Worm (Caenorhabditis elegans): ENCODE measurements around the gene nhr-147.

The nhr-147 gene

DNA sequence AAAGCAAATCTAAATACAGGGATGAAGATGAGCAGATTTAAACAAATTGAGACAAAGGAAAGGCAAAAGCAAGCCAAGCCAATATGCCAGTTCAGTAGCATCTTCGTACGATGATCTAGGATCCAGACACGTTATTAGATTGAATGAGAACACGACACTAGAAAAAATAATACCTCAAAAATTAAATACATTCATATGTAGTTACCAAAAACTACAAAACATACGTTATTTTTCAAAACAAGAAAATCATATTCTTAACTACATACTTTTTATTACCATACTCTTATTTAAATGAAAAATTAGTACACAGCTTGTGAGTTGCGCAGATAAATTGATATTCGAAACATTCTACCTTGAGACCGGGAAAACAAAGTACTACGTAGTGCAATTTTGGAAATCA is 32.4 kb upstream of the nhr-147 start, which contains the start of gene srx-6:
Gene srx-6, minus strand, starts transcription at position 101 of the 400 bp plus-strand sequence.
- TF ChIP-seq elt-3 (tag; optimal IDR thresholded peaks at IDR 0.05): no peak

DNA sequence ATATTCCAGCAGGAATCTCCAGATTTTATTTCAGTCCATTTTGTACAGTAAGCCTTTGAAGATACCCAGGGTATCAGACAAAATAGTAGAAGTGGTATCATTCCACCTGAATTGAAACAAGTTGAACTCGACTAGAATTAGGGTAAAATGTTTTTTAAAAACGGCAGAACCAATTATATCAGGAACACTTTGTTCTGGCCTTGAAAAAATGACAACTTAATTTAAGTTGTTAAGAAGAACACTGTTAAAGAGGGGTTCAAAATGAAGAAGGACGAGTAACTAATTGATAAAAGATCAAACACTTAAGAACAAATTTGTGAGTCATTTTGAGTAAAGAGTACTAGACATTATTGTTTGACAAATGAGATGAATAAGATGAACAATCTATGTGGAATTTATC is 24.7 kb upstream of the nhr-147 start, which contains the start of gene lmd-4:
Gene lmd-4, minus strand, starts transcription at position 101 of the 400 bp plus-strand sequence.
- TF ChIP-seq nhr-237 (tag; optimal IDR thresholded peaks at IDR 0.05) (no peak), ceh-16 (tag; optimal IDR thresholded peaks at IDR 0.05) (no peak), mab-5 (tag; optimal IDR thresholded peaks at IDR 0.05) (no peak), peb-1 (tag; optimal IDR thresholded peaks at IDR 0.05) (no peak), ama-1 (optimal IDR thresholded peaks at IDR 0.05) (no peak), ZK546.5 (tag; optimal IDR thresholded peaks at IDR 0.05) (no peak)

DNA sequence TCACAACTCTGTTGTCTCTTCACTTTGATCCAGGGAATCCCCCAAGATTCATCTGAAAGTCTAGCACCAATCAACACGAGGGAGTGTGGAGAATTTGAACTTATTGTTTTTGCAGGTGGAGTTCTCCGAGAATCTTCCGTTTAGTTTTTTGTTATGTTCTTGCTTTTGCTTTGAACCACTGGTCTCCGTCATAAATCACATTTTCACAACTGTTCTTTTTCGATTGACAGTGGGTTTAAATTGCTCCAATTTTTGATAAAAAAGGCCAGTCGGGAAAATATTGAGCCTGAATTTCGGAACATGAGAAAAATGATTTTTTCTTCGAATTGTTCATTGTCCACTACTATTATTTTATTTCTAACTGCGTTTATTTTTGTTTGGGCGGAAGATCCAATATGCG is 23.7 kb upstream of the nhr-147 start, which contains the start of gene F10G2.10:
Gene F10G2.10, plus strand, starts transcription at position 301 of the 400 bp plus-strand sequence.
- no peak for TF ChIP-seq egl-27 (tag; optimal IDR thresholded peaks at IDR 0.05)

DNA sequence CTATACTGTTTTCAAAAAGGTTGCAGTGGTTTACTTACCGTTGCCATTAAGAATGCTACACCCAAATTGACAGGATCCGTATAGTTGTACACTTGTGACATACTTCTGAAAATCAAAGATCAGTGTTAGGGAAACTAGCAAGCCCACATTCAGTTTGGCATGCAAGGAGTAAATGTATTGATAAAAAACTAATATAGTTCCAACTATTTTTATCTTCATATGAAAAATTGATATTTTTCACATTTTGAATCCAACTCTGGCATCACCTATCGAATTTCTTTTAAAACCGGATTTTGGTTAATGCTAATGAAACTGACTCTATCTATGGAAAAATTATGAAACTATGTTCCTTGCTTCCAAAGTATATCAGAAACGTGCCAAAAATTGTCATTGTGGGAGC is 20.3 kb upstream of the nhr-147 start, which contains the start of gene srx-92:
Gene srx-92, minus strand, starts transcription at position 101 of the 400 bp plus-strand sequence.
- no peak for TF ChIP-seq nhr-129 (tag; optimal IDR thresholded peaks at IDR 0.05)
- TF ChIP-seq ama-1 (optimal IDR thresholded peaks at IDR 0.05): no peak
- TF ChIP-seq Y55F3AM.14 (GFP tag; optimal IDR thresholded peaks at IDR 0.05): no peak
- no peak for TF ChIP-seq sem-4 (tag; optimal IDR thresholded peaks at IDR 0.05)
- TF ChIP-seq ceh-82 (tag; optimal IDR thresholded peaks at IDR 0.05): no peak
- TF ChIP-seq skn-1 (tag; optimal IDR thresholded peaks at IDR 0.05): no peak
- TF ChIP-seq lin-11 (tag; optimal IDR thresholded peaks at IDR 0.05): no peak
- no peak for TF ChIP-seq gmeb-1 (tag; optimal IDR thresholded peaks at IDR 0.05)
- no peak for TF ChIP-seq C34F6.9 (tag; optimal IDR thresholded peaks at IDR 0.05)

DNA sequence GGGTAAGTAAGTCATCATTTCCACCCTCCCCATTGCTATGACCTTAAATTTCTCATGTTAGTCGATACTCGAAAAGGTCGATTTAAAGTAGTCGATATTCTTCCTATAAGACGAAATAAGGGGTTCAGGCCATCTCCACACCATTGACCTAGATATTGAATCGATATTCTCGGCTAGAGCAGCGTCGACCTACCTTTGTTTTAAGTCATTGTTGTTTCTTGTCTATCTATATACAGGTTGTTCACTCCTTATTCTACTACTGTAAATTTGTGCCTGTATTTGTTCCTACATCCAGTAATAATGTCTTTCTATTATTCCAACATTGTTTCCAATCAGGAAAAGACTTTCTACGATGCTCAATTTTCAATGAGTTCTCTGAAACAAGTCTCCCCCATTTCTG is 18.7 kb upstream of the nhr-147 start, which contains the start of gene F10G2.4:
Gene F10G2.4, plus strand, starts transcription at position 301 of the 400 bp plus-strand sequence.
- TF ChIP-seq alr-1 (tag; optimal IDR thresholded peaks at IDR 0.05) (no peak), mbf-1 (tag; optimal IDR thresholded peaks at IDR 0.05) (no peak), sma-3 (GFP tag; optimal IDR thresholded peaks at IDR 0.05) (no peak), unc-55 (GFP tag; optimal IDR thresholded peaks at IDR 0.05) (no peak), nhr-11 (tag; optimal IDR thresholded peaks at IDR 0.05) (no peak), elt-1 (tag; optimal IDR thresholded peaks at IDR 0.05) (no peak)

DNA sequence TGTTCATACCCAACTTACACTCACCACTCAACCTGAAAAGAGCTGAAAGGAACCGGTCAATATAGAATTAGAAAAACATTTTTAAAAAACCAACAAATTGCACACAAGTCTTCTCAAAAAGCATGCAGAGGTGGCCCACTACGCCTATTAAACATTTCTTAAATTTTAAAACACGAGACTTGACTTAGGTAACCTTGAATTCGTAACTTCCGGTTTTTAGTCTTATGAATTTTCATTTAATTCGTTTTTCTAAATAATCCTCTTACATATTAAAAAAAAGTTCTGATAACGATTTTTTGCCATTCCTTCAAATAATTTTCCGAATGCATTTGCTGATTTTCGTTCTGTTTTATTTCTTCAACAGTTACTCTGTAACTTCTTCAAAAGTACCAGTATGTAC is 17.5 kb upstream of the nhr-147 start, which contains the start of gene clec-7:
Gene clec-7, plus strand, starts transcription at position 301 of the 400 bp plus-strand sequence.
- TF ChIP-seq F13H6.1 (tag; optimal IDR thresholded peaks at IDR 0.05) (no peak), sma-3 (GFP tag; optimal IDR thresholded peaks at IDR 0.05) (no peak), nhr-237 (tag; optimal IDR thresholded peaks at IDR 0.05) (no peak), nhr-10 (tag; optimal IDR thresholded peaks at IDR 0.05) (no peak), snpc-4 (tag; optimal IDR thresholded peaks at IDR 0.05) (no peak), zag-1 (tag; optimal IDR thresholded peaks at IDR 0.05) (no peak)

DNA sequence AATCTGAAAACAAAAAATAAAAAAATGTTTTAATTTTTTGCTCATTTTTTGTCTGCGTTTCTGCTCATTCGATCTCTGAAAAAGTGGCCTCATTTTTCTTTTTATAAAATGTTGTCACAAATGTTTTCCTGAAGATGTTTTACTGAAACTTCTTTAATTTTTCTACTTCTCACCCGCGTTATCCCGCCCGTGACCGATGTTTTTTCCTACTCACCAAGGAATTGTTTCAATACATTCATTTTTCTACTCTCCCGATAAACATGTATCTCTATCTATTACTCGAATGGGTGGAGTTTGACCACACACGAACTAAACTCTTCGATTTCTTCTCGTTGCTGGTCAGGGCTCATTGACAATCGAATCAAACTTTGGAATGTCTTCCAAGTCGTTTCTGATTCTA is 14.7 kb upstream of the nhr-147 start, which contains the start of gene F10G2.2:
Gene F10G2.2, plus strand, starts transcription at position 301 of the 400 bp plus-strand sequence.
- no peak for TF ChIP-seq nhr-11 (tag; optimal IDR thresholded peaks at IDR 0.05)

DNA sequence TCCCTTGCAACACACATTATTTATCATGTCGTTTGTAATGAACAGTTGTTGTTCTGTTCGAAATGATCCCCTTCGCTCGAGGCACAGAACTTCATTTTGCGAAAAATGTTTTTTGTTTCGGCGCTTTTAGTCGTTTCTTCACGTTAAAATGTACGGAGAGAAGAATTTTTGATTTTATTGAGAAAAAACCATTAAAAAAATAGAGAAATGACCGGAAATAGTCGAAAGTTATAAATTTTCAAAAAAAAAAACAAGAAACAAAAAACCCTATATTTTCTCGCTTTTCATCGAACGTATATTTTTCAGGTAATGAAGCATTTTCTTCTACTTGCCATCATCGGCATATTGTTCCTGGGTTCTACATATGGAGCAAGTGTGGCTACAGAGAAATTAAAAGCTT is 13.3 kb upstream of the nhr-147 start, which contains the start of gene F10G2.1:
Gene F10G2.1, plus strand, starts transcription at position 301 of the 400 bp plus-strand sequence.
- TF ChIP-seq nhr-23 (tag; optimal IDR thresholded peaks at IDR 0.05) (no peak), nhr-11 (tag; optimal IDR thresholded peaks at IDR 0.05) (no peak), lin-39 (tag; optimal IDR thresholded peaks at IDR 0.05) (no peak), nhr-129 (tag; optimal IDR thresholded peaks at IDR 0.05) (no peak), zag-1 (tag; optimal IDR thresholded peaks at IDR 0.05) (no peak), elt-3 (tag; optimal IDR thresholded peaks at IDR 0.05) (no peak), lin-13 (GFP tag; optimal IDR thresholded peaks at IDR 0.05) (no peak), ama-1 (optimal IDR thresholded peaks at IDR 0.05) (no peak), mbf-1 (tag; optimal IDR thresholded peaks at IDR 0.05) (no peak), nhr-25 (tag; optimal IDR thresholded peaks at IDR 0.05) (no peak)
